Fruit fly (Drosophila melanogaster) whole organism, embryonic: ENCODE results near the gene Fcp3C.

Experiments used
- CG10274 ChIP-seq: fragments of 200-800 bp; sonication (Bioruptor generic); optimal IDR thresholded peaks from 3 replicates; lab custom pipeline; 2017; ENCODE audit warnings: missing biosample characterization, mild to moderate bottlenecking, missing genetic modification characterization
- CG3838 ChIP-seq: fragments of 200-800 bp; sonication (Bioruptor generic); optimal IDR thresholded peaks from 3 replicates; lab custom pipeline; 2016; ENCODE audit warnings: missing biosample characterization, missing genetic modification characterization
- CG6683 ChIP-seq: fragments of 200-800 bp; sonication (Bioruptor generic); optimal IDR thresholded peaks from 2 replicates; lab custom pipeline; 2017; ENCODE audit warnings: missing biosample characterization, mild to moderate bottlenecking, missing genetic modification characterization, missing genetic modification reagents
- CG7839 ChIP-seq: fragments of 200-800 bp; sonication (Bioruptor generic); optimal IDR thresholded peaks from 3 replicates; lab custom pipeline; 2018; ENCODE audit warnings: missing biosample characterization, mild to moderate bottlenecking, missing genetic modification characterization, moderate library complexity
- Ets65A ChIP-seq: fragments of 200-800 bp; sonication (Bioruptor generic); peaks from one replicate; lab custom pipeline; 2016; ENCODE audit warnings: missing biosample characterization, missing genetic modification characterization
- Hr78 ChIP-seq, 2 experiments: fragments of 200-800 bp in 1 of 2; fragments of >200 bp in 1 of 2; sonication (Bioruptor generic) in 1 of 2; optimal IDR thresholded peaks; 2 replicates each; lab custom pipeline; 2017 to 2019; ENCODE audit warnings: missing biosample characterization in 2 of 2, missing genetic modification characterization in 2 of 2, mild to moderate bottlenecking in 1 of 2, moderate library complexity in 1 of 2
- Med ChIP-seq: fragments of 200-800 bp; sonication (Bioruptor generic); peaks from one replicate; lab custom pipeline; 2016; ENCODE audit warnings: missing biosample characterization, missing genetic modification characterization, mild to moderate bottlenecking, inconsistent platforms, moderate library complexity
- jing ChIP-seq: fragments of 200-800 bp; sonication (Bioruptor generic); optimal IDR thresholded peaks from 2 replicates; lab custom pipeline; 2018; ENCODE audit warnings: missing biosample characterization, mild to moderate bottlenecking, missing genetic modification characterization
- pan ChIP-seq, 4 experiments: fragments of >200 bp in 3 of 4; fragments of 200-800 bp in 1 of 4; sonication (Bioruptor generic) in 1 of 4; optimal IDR thresholded peaks in 3 of 4; IDR thresholded peaks in 1 of 4; 2 replicates each; pipeline versions ENCODE4 v1.3.6 to Lab custom; 2017 to 2022; ENCODE audit warnings: missing biosample characterization in 2 of 4, missing genetic modification characterization in 2 of 4, mixed read lengths in 1 of 4
- psq ChIP-seq: fragments of 200-800 bp; sonication (Bioruptor generic); optimal IDR thresholded peaks from 2 replicates; lab custom pipeline; 2017; ENCODE audit warnings: missing biosample characterization, missing genetic modification characterization
- toy ChIP-seq: fragments of 200-800 bp; sonication (Bioruptor generic); IDR thresholded peaks from 2 replicates; pipeline ENCODE4 v1.3.6; 2022; ENCODE audit warnings: missing biosample characterization, missing genetic modification characterization
- vnd ChIP-seq: fragments of 200-800 bp; sonication (Bioruptor generic); IDR thresholded peaks from 3 replicates; pipeline ENCODE4 v1.3.6; 2022; ENCODE audit warnings: missing biosample characterization, missing genetic modification characterization; ENCODE audit not compliant: partially characterized antibody
- zfh1 ChIP-seq: fragments of 200-800 bp; sonication (Bioruptor generic); IDR thresholded peaks from 3 replicates; pipeline ENCODE4 v1.3.6; 2022; ENCODE audit warnings: missing biosample characterization, missing genetic modification characterization

Fcp3C gene

DNA sequence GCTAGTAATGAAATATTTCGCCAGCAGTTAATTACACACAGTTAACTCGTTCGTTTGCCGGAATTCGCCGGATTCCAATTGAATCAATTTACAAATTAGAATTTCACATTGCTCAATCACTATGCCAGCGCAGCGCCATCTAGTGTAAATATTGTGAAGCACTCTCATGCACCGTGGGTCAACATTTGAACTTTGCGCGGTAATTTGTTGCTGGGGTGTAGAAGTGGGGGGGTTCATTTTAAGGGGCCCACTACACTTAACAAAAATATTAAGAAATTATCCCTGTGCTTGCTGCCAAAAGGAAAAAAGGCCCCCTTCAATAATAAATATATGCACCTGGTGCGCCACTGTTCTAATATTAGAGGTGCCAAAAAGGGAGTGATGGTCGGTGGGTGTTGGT is 50.6 kb downstream of the Fcp3C start (continued):
- TF ChIP-seq pan (optimal IDR thresholded peaks at IDR 0.05; lab: Kevin White, UChicago) = no peak
- peak in 1 of 2 experiments; percentile 16 for TF ChIP-seq pan (GFP tag; optimal IDR thresholded peaks at IDR 0.05 in 1 of 2, IDR thresholded peaks at IDR 0.05 in 1 of 2)
- no peak for TF ChIP-seq CG10274 (GFP tag; lab: Kevin White, UChicago)
- no peak for TF ChIP-seq CG3838 (GFP tag; lab: Kevin White, UChicago)
- no peak for TF ChIP-seq psq (GFP tag; lab: Kevin White, UChicago)
- TF ChIP-seq CG6683 (GFP tag; lab: Kevin White, UChicago) = no peak
- TF ChIP-seq CG7839 = peak; percentile 5
- 0 out of 3 replicates have a peak, but pooled peaks have one; percentile 4 for TF ChIP-seq zfh1 (GFP tag; lab: Robert Waterston, UW)
- TF ChIP-seq jing (GFP tag; lab: Kevin White, UChicago) = no peak
- no peak for TF ChIP-seq Hr78 (GFP tag; optimal IDR thresholded peaks at IDR 0.05; lab: Kevin White, UChicago)
- TF ChIP-seq toy (GFP tag; lab: Robert Waterston, UW) = no peak
- peak; percentile 61 for TF ChIP-seq Med (GFP tag; lab: Kevin White, UChicago)
- no peak for TF ChIP-seq vnd (GFP tag; lab: Robert Waterston, UW)
- peak; percentile 26 for TF ChIP-seq Ets65A (GFP tag; lab: Kevin White, UChicago)
